Fruit fly (Drosophila melanogaster) Kc167 (cell line): ENCODE measurements around the gene RpL7-like.

Source experiments
- Myc ChIP-seq: fragments of >200 bp; optimal IDR thresholded peaks from 2 replicates; lab custom pipeline; 2017; ENCODE audit warnings: missing external identifiers
- Sin3A ChIP-seq: fragments of >200 bp; optimal IDR thresholded peaks from 2 replicates; lab custom pipeline; 2018; ENCODE audit warnings: missing external identifiers
- h ChIP-seq: fragments of >200 bp; optimal IDR thresholded peaks from 3 replicates; lab custom pipeline; 2018; ENCODE audit warnings: missing external identifiers
- insv ChIP-seq: fragments of >200 bp; optimal IDR thresholded peaks from 3 replicates; lab custom pipeline; 2018; ENCODE audit warnings: missing external identifiers
- psq ChIP-seq: fragments of >200 bp; optimal IDR thresholded peaks from 2 replicates; lab custom pipeline; 2017; ENCODE audit warnings: missing external identifiers
- ttk ChIP-seq: sonication (Bioruptor generic); optimal IDR thresholded peaks from 2 replicates; lab custom pipeline; 2017; ENCODE audit warnings: missing external identifiers

The RpL7-like gene

dm6 chr2L:12066617-12067251 lies 10.6 kb downstream of the RpL7-like start, which contains the start of gene firl:
Gene firl, minus strand, starts transcription at chr2L:12066775.
- no peak for TF ChIP-seq Myc (lab: Kevin White, UChicago)
- no peak for TF ChIP-seq insv (lab: Kevin White, UChicago)
- no peak for TF ChIP-seq Sin3A (lab: Kevin White, UChicago)
- TF ChIP-seq ttk (lab: Kevin White, UChicago), result no peak
- no peak for TF ChIP-seq h
- TF ChIP-seq psq (lab: Kevin White, UChicago), result no peak

dm6 chr2L:12075850-12076249 lies 19.7 kb downstream of the RpL7-like start, which contains the start of gene CG14947:
Gene CG14947, plus strand, starts transcription at chr2L:12076100.
- TF ChIP-seq Sin3A (lab: Kevin White, UChicago) (no peak), psq (lab: Kevin White, UChicago) (no peak), ttk (lab: Kevin White, UChicago) (no peak)

dm6 chr2L:12078123-12078658 lies 22.1 kb downstream of the RpL7-like start:
- no peak for TF ChIP-seq Myc (lab: Kevin White, UChicago)
- TF ChIP-seq ttk (lab: Kevin White, UChicago), result no peak
- no peak for TF ChIP-seq Sin3A (lab: Kevin White, UChicago)
- TF ChIP-seq insv (lab: Kevin White, UChicago), result no peak
- TF ChIP-seq h, result no peak
- TF ChIP-seq psq (lab: Kevin White, UChicago), result no peak

- TF ChIP-seq Myc (lab: Kevin White, UChicago), result no peak
- no peak for TF ChIP-seq psq (lab: Kevin White, UChicago)
- TF ChIP-seq Sin3A (lab: Kevin White, UChicago), result no peak
- no peak for TF ChIP-seq ttk (lab: Kevin White, UChicago)
- TF ChIP-seq h, result no peak
- no peak for TF ChIP-seq insv (lab: Kevin White, UChicago)
Measured at dm6 chr2L:12078695-12079094, 22.6 kb downstream of the RpL7-like start.

dm6 chr2L:12079827-12080381 lies 23.8 kb downstream of the RpL7-like start:
- TF ChIP-seq Sin3A (lab: Kevin White, UChicago), result no peak
- no peak for TF ChIP-seq h
- TF ChIP-seq psq (lab: Kevin White, UChicago), result no peak
- no peak for TF ChIP-seq Myc (lab: Kevin White, UChicago)
- TF ChIP-seq ttk (lab: Kevin White, UChicago), result no peak
- TF ChIP-seq insv (lab: Kevin White, UChicago), result no peak

dm6 chr2L:12081118-12081665 lies 25.1 kb downstream of the RpL7-like start:
- TF ChIP-seq Myc (lab: Kevin White, UChicago), result no peak
- no peak for TF ChIP-seq h
- TF ChIP-seq ttk (lab: Kevin White, UChicago), result no peak
- TF ChIP-seq Sin3A (lab: Kevin White, UChicago), result no peak
- TF ChIP-seq psq (lab: Kevin White, UChicago), result no peak
- TF ChIP-seq insv (lab: Kevin White, UChicago), result no peak

dm6 chr2L:12085010-12085409 lies 28.9 kb downstream of the RpL7-like start:
- TF ChIP-seq ttk (lab: Kevin White, UChicago) (no peak), insv (lab: Kevin White, UChicago) (no peak), Sin3A (lab: Kevin White, UChicago) (no peak), Myc (lab: Kevin White, UChicago) (no peak), psq (lab: Kevin White, UChicago) (no peak), h (no peak)

- no peak for TF ChIP-seq insv (lab: Kevin White, UChicago)
- no peak for TF ChIP-seq h
- no peak for TF ChIP-seq Myc (lab: Kevin White, UChicago)
- no peak for TF ChIP-seq Sin3A (lab: Kevin White, UChicago)
- TF ChIP-seq ttk (lab: Kevin White, UChicago), result no peak
- no peak for TF ChIP-seq psq (lab: Kevin White, UChicago)
Measured at dm6 chr2L:12085619-12086171, 29.6 kb downstream of the RpL7-like start, which contains the start of gene prd. Gene prd, minus strand, starts transcription at chr2L:12085827.

- TF ChIP-seq h, result no peak
- no peak for TF ChIP-seq Myc (lab: Kevin White, UChicago)
- no peak for TF ChIP-seq psq (lab: Kevin White, UChicago)
- TF ChIP-seq ttk (lab: Kevin White, UChicago), result no peak
- TF ChIP-seq Sin3A (lab: Kevin White, UChicago), result no peak
- no peak for TF ChIP-seq insv (lab: Kevin White, UChicago)
Measured at dm6 chr2L:12087442-12087841, 31.3 kb downstream of the RpL7-like start.

- no peak for TF ChIP-seq ttk (lab: Kevin White, UChicago)
- no peak for TF ChIP-seq Myc (lab: Kevin White, UChicago)
- no peak for TF ChIP-seq insv (lab: Kevin White, UChicago)
- no peak for TF ChIP-seq psq (lab: Kevin White, UChicago)
- no peak for TF ChIP-seq Sin3A (lab: Kevin White, UChicago)
- TF ChIP-seq h, result no peak
Measured at dm6 chr2L:12089145-12089544, 33.0 kb downstream of the RpL7-like start.

dm6 chr2L:12091522-12091921 lies 35.4 kb downstream of the RpL7-like start, which contains the start of gene Pex19:
Gene Pex19, plus strand, starts transcription at chr2L:12091822.
- no peak for TF ChIP-seq Myc (lab: Kevin White, UChicago)
- no peak for TF ChIP-seq insv (lab: Kevin White, UChicago)
- TF ChIP-seq Sin3A (lab: Kevin White, UChicago), result no peak
